Fruit fly (Drosophila melanogaster) whole organism, prepupa: Measurements from ENCODE around the gene CG43131.

ENCODE experiments used
- CG7368 ChIP-seq: fragments of 200-800 bp; sonication (Bioruptor generic); optimal IDR thresholded peaks from 3 replicates; lab custom pipeline; 2016; ENCODE audit warnings: missing biosample characterization, missing genetic modification characterization
- Sox102F ChIP-seq: fragments of 200-800 bp; sonication (Bioruptor generic); optimal IDR thresholded peaks from 2 replicates; lab custom pipeline; 2016; ENCODE audit warnings: missing biosample characterization, mild to moderate bottlenecking, missing genetic modification characterization

dm6 chr3R:5097866-5098484 is 11.0 kb downstream of the CG43131 start:
- TF ChIP-seq CG7368 (no peak), Sox102F (GFP tag; lab: Kevin White, UChicago) (no peak)
